Fruit fly (Drosophila melanogaster) whole organism, prepupa: Measurements from ENCODE around the gene CG2247.

Source experiments
- Blimp-1 ChIP-seq: fragments of 200-800 bp; sonication (Bioruptor generic); optimal IDR thresholded peaks from 3 replicates; lab custom pipeline; 2017; ENCODE audit warnings: missing biosample characterization, missing genetic modification characterization, mild to moderate bottlenecking, moderate library complexity, missing genetic modification reagents
- CG10631 ChIP-seq: fragments of 200-800 bp; sonication (Bioruptor generic); optimal IDR thresholded peaks from 2 replicates; lab custom pipeline; 2016; ENCODE audit warnings: missing biosample characterization, missing genetic modification characterization
- CG11294 ChIP-seq: fragments of 200-800 bp; sonication (Bioruptor generic); IDR thresholded peaks from 2 replicates; pipeline ENCODE4 v1.3.6; 2022; ENCODE audit warnings: missing biosample characterization, missing genetic modification characterization
- CG11762 ChIP-seq: fragments of 200-800 bp; sonication (Bioruptor generic); optimal IDR thresholded peaks from 3 replicates; lab custom pipeline; 2016; ENCODE audit warnings: missing biosample characterization, missing genetic modification characterization; ENCODE audit not compliant: insufficient read depth
- CG11902 ChIP-seq: fragments of 200-800 bp; sonication (Bioruptor generic); optimal IDR thresholded peaks from 3 replicates; lab custom pipeline; 2016; ENCODE audit warnings: missing biosample characterization, missing genetic modification characterization
- CG15336 ChIP-seq: fragments of 200-800 bp; sonication (Bioruptor generic); IDR thresholded peaks from 2 replicates; pipeline ENCODE4 v1.3.6; 2022; ENCODE audit warnings: missing biosample characterization, missing genetic modification characterization
- CG16779 ChIP-seq: fragments of 200-800 bp; sonication (Bioruptor generic); optimal IDR thresholded peaks from 3 replicates; lab custom pipeline; 2017; ENCODE audit warnings: missing biosample characterization, mild to moderate bottlenecking, missing genetic modification characterization
- CG31627 ChIP-seq: fragments of 200-800 bp; sonication (Bioruptor generic); optimal IDR thresholded peaks from 3 replicates; lab custom pipeline; 2016; ENCODE audit warnings: missing biosample characterization, missing genetic modification characterization
- CG32006 ChIP-seq: fragments of 200-800 bp; sonication (Bioruptor generic); optimal IDR thresholded peaks from 3 replicates; lab custom pipeline; 2017; ENCODE audit warnings: missing biosample characterization, mild to moderate bottlenecking, missing genetic modification characterization
- CG34406 ChIP-seq: fragments of 200-800 bp; sonication (Bioruptor generic); optimal IDR thresholded peaks from 3 replicates; lab custom pipeline; 2016; ENCODE audit warnings: missing biosample characterization, missing genetic modification characterization
- CG3919 ChIP-seq: fragments of 200-800 bp; sonication (Bioruptor generic); optimal IDR thresholded peaks from 3 replicates; lab custom pipeline; 2016; ENCODE audit warnings: missing biosample characterization, missing genetic modification characterization
- CG4318 ChIP-seq: fragments of 200-800 bp; sonication (Bioruptor generic); optimal IDR thresholded peaks from 3 replicates; lab custom pipeline; 2017; ENCODE audit warnings: missing biosample characterization, mild to moderate bottlenecking, missing genetic modification characterization
- CG6163 ChIP-seq: fragments of 200-800 bp; sonication (Bioruptor generic); IDR thresholded peaks from 3 replicates; pipeline ENCODE4 v1.3.6; 2022; ENCODE audit warnings: missing biosample characterization, missing genetic modification characterization
- CG6276 ChIP-seq: fragments of 200-800 bp; sonication (Bioruptor generic); optimal IDR thresholded peaks from 2 replicates; lab custom pipeline; 2017; ENCODE audit warnings: missing biosample characterization, mild to moderate bottlenecking, missing genetic modification characterization
- CG6792 ChIP-seq: fragments of 200-800 bp; sonication (Bioruptor generic); optimal IDR thresholded peaks from 3 replicates; lab custom pipeline; 2016; ENCODE audit warnings: missing biosample characterization, missing genetic modification characterization
- CG6808 ChIP-seq: fragments of 200-800 bp; sonication (Bioruptor generic); optimal IDR thresholded peaks from 3 replicates; lab custom pipeline; 2017; ENCODE audit warnings: missing biosample characterization, missing genetic modification characterization, mild to moderate bottlenecking, moderate library complexity, missing genetic modification reagents
- CG7368 ChIP-seq: fragments of 200-800 bp; sonication (Bioruptor generic); optimal IDR thresholded peaks from 3 replicates; lab custom pipeline; 2016; ENCODE audit warnings: missing biosample characterization, missing genetic modification characterization
- CG8119 ChIP-seq: fragments of 200-800 bp; sonication (Bioruptor generic); IDR thresholded peaks from 3 replicates; pipeline ENCODE4 v1.3.6; 2022; ENCODE audit warnings: missing biosample characterization, missing genetic modification characterization
- CG8319 ChIP-seq: fragments of 200-800 bp; sonication (Bioruptor generic); optimal IDR thresholded peaks from 3 replicates; lab custom pipeline; 2016; ENCODE audit warnings: missing biosample characterization, missing genetic modification characterization
- CG8632 ChIP-seq: fragments of 200-800 bp; sonication (Bioruptor generic); optimal IDR thresholded peaks from 3 replicates; lab custom pipeline; 2016; ENCODE audit warnings: missing biosample characterization, missing genetic modification characterization
- Eip75B ChIP-seq: fragments of 200-800 bp; sonication (Bioruptor generic); optimal IDR thresholded peaks from 3 replicates; lab custom pipeline; 2016; ENCODE audit warnings: missing biosample characterization, missing genetic modification characterization
- Eip78C ChIP-seq: fragments of 200-800 bp; sonication (Bioruptor generic); peaks from one replicate; lab custom pipeline; 2016; ENCODE audit warnings: missing biosample characterization, missing genetic modification characterization
- Ets21C ChIP-seq: fragments of 200-800 bp; sonication (Bioruptor generic); optimal IDR thresholded peaks from 3 replicates; lab custom pipeline; 2016; ENCODE audit warnings: missing biosample characterization, missing genetic modification characterization
- Ets96B ChIP-seq: fragments of 200-800 bp; optimal IDR thresholded peaks from 2 replicates; lab custom pipeline; 2019; ENCODE audit warnings: missing biosample characterization, mild to moderate bottlenecking, missing genetic modification characterization, moderate library complexity
- Hr38 ChIP-seq: sonication (Bioruptor generic); optimal IDR thresholded peaks from 2 replicates; lab custom pipeline; 2016; ENCODE audit warnings: missing biosample characterization, missing genetic modification characterization
- Hr4 ChIP-seq: fragments of 200-800 bp; sonication (Bioruptor generic); optimal IDR thresholded peaks from 3 replicates; lab custom pipeline; 2016; ENCODE audit warnings: missing biosample characterization, missing genetic modification characterization
- Lpt ChIP-seq: fragments of 200-800 bp; sonication (Bioruptor generic); optimal IDR thresholded peaks from 3 replicates; lab custom pipeline; 2016; ENCODE audit warnings: missing biosample characterization, missing genetic modification characterization
- Met ChIP-seq: fragments of 200-800 bp; sonication (Bioruptor generic); optimal IDR thresholded peaks from 3 replicates; lab custom pipeline; 2016; ENCODE audit warnings: missing biosample characterization, missing genetic modification characterization
- Sox102F ChIP-seq: fragments of 200-800 bp; sonication (Bioruptor generic); optimal IDR thresholded peaks from 2 replicates; lab custom pipeline; 2016; ENCODE audit warnings: missing biosample characterization, mild to moderate bottlenecking, missing genetic modification characterization
- Sox14 ChIP-seq: fragments of 200-800 bp; sonication (Bioruptor generic); optimal IDR thresholded peaks from 3 replicates; lab custom pipeline; 2016; ENCODE audit warnings: missing biosample characterization, missing genetic modification characterization
- Sox15 ChIP-seq: fragments of 200-800 bp; sonication (Bioruptor generic); optimal IDR thresholded peaks from 3 replicates; lab custom pipeline; 2016; ENCODE audit warnings: missing biosample characterization, missing genetic modification characterization
- dac ChIP-seq: fragments of 200-800 bp; sonication (Bioruptor generic); optimal IDR thresholded peaks from 2 replicates; lab custom pipeline; 2017; ENCODE audit warnings: missing biosample characterization, mild to moderate bottlenecking, missing genetic modification characterization
- dsx ChIP-seq: fragments of 200-800 bp; optimal IDR thresholded peaks from 3 replicates; lab custom pipeline; 2019; ENCODE audit warnings: missing biosample characterization, mild to moderate bottlenecking, missing genetic modification characterization, moderate library complexity; ENCODE audit not compliant: poor library complexity, severe bottlenecking
- eg ChIP-seq: fragments of 200-800 bp; sonication (Bioruptor generic); IDR thresholded peaks from 3 replicates; pipeline ENCODE4 v1.3.6; 2022; ENCODE audit warnings: missing biosample characterization, missing genetic modification characterization
- esn ChIP-seq: fragments of 200-800 bp; sonication (Bioruptor generic); optimal IDR thresholded peaks from 2 replicates; lab custom pipeline; 2016; ENCODE audit warnings: missing biosample characterization, mild to moderate bottlenecking, missing genetic modification characterization, moderate library complexity
- fd59A ChIP-seq: fragments of 200-800 bp; sonication (Bioruptor generic); optimal IDR thresholded peaks from 2 replicates; lab custom pipeline; 2017; ENCODE audit warnings: missing biosample characterization, mild to moderate bottlenecking, missing genetic modification characterization, missing genetic modification reagents
- fkh ChIP-seq: fragments of 200-800 bp; sonication (Bioruptor generic); optimal IDR thresholded peaks from 3 replicates; lab custom pipeline; 2017; ENCODE audit warnings: missing biosample characterization, mild to moderate bottlenecking, missing genetic modification characterization, moderate library complexity
- lz ChIP-seq: fragments of 200-800 bp; sonication (Bioruptor generic); optimal IDR thresholded peaks from 3 replicates; lab custom pipeline; 2016; ENCODE audit warnings: missing biosample characterization, missing genetic modification characterization
- net ChIP-seq: fragments of 200-800 bp; sonication (Bioruptor generic); optimal IDR thresholded peaks from 3 replicates; lab custom pipeline; 2016; ENCODE audit warnings: missing biosample characterization, missing genetic modification characterization
- pdm3 ChIP-seq: fragments of 200-800 bp; sonication (Bioruptor generic); optimal IDR thresholded peaks from 3 replicates; lab custom pipeline; 2016; ENCODE audit warnings: missing biosample characterization, missing genetic modification characterization
- salr ChIP-seq, 2 experiments: fragments of 200-800 bp; sonication (Bioruptor generic); optimal IDR thresholded peaks; 3 replicates each; lab custom pipeline; 2016 to 2018; ENCODE audit warnings: missing biosample characterization in 2 of 2, missing genetic modification characterization in 2 of 2, mild to moderate bottlenecking in 1 of 2
- spab ChIP-seq: fragments of 200-800 bp; sonication (Bioruptor generic); optimal IDR thresholded peaks from 2 replicates; lab custom pipeline; 2017; ENCODE audit warnings: missing biosample characterization, mild to moderate bottlenecking, missing genetic modification characterization, missing genetic modification reagents
- ss ChIP-seq, 2 experiments: fragments of 200-800 bp; sonication (Bioruptor generic); optimal IDR thresholded peaks; 2 replicates in 1 of 2; 3 replicates in 1 of 2; lab custom pipeline; 2017 to 2018; ENCODE audit warnings: mild to moderate bottlenecking in 2 of 2, missing biosample characterization in 2 of 2, missing genetic modification characterization in 2 of 2, moderate library complexity in 1 of 2
- svp ChIP-seq: fragments of 200-800 bp; sonication (Bioruptor generic); peaks from one replicate; lab custom pipeline; 2016; ENCODE audit warnings: missing biosample characterization, missing genetic modification characterization
- topi ChIP-seq: fragments of 200-800 bp; sonication (Bioruptor generic); optimal IDR thresholded peaks from 3 replicates; lab custom pipeline; 2016; ENCODE audit warnings: missing biosample characterization, missing genetic modification characterization
- vri ChIP-seq: fragments of 200-800 bp; sonication (Bioruptor generic); optimal IDR thresholded peaks from 3 replicates; lab custom pipeline; 2016; ENCODE audit warnings: missing biosample characterization, mild to moderate bottlenecking, missing genetic modification characterization

CG2247 gene

dm6 chrX:11580200-11580840, 31.1 kb downstream of the CG2247 start, which contains the start of gene nod (continued):
- peak; percentile 27 for TF ChIP-seq dac
- peak; percentile 45 for TF ChIP-seq CG8319 (GFP tag; lab: Kevin White, UChicago)
- TF ChIP-seq dsx (GFP tag; lab: Kevin White, UChicago): no peak
- TF ChIP-seq CG8119 (GFP tag; lab: Robert Waterston, UW): no peak
- peak; percentile 25 for TF ChIP-seq CG8632 (GFP tag; lab: Kevin White, UChicago)
- TF ChIP-seq Met (GFP tag; lab: Kevin White, UChicago): no peak
- peak; percentile 62 for TF ChIP-seq lz (GFP tag; lab: Kevin White, UChicago)
- peak; percentile 43 for TF ChIP-seq svp (GFP tag; lab: Kevin White, UChicago)
- no peak for TF ChIP-seq Sox102F
- TF ChIP-seq Eip75B: peak; percentile 63
- TF ChIP-seq CG11294 (GFP tag; lab: Robert Waterston, UW): no peak
- TF ChIP-seq Ets96B (tag; lab: Kevin White, UChicago): peak; percentile 6
- peak; percentile 39 for TF ChIP-seq CG11762 (GFP tag; lab: Kevin White, UChicago)
- TF ChIP-seq salr (GFP tag; optimal IDR thresholded peaks at IDR 0.05; lab: Kevin White, UChicago): no peak
- TF ChIP-seq CG16779: no peak
- peak; percentile 46 for TF ChIP-seq fkh (GFP tag; lab: Kevin White, UChicago)
- TF ChIP-seq CG7368 (GFP tag; lab: Kevin White, UChicago): peak; percentile 38
- TF ChIP-seq ss (GFP tag; optimal IDR thresholded peaks at IDR 0.05; lab: Kevin White, UChicago): no peak
- no peak for TF ChIP-seq fd59A (GFP tag; lab: Kevin White, UChicago)
- TF ChIP-seq CG4318 (GFP tag; lab: Kevin White, UChicago): no peak
- peak; percentile 52 for TF ChIP-seq Hr4
- TF ChIP-seq spab: no peak
- TF ChIP-seq Sox15 (GFP tag; lab: Kevin White, UChicago): peak; percentile 34
- peak; percentile 71 for TF ChIP-seq pdm3
- peak; percentile 65 for TF ChIP-seq esn (GFP tag; lab: Kevin White, UChicago)
- TF ChIP-seq CG6276 (GFP tag; lab: Kevin White, UChicago): no peak
- TF ChIP-seq CG11902: peak; percentile 4
- no peak for TF ChIP-seq CG32006

- TF ChIP-seq eg (0 out of 3 replicates have a peak, but pooled peaks have one; percentile 19), Eip78C (GFP tag; lab: Kevin White, UChicago) (peak; percentile 31), topi (GFP tag; lab: Kevin White, UChicago) (no peak)
Measured at dm6 chrX:11578841-11579240, 32.6 kb downstream of the CG2247 start.

- TF ChIP-seq CG10631 (GFP tag; lab: Kevin White, UChicago): peak; percentile 69
- no peak for TF ChIP-seq Blimp-1
- no peak for TF ChIP-seq vri
- TF ChIP-seq lz (GFP tag; lab: Kevin White, UChicago): peak; percentile 70
- TF ChIP-seq CG15336: peak; percentile 55
- peak; percentile 51 for TF ChIP-seq CG34406 (GFP tag; lab: Kevin White, UChicago)
- TF ChIP-seq fkh (GFP tag; lab: Kevin White, UChicago): peak; percentile 77
- TF ChIP-seq dsx (GFP tag; lab: Kevin White, UChicago): peak; percentile 52
- peak; percentile 67 for TF ChIP-seq CG31627 (GFP tag; lab: Kevin White, UChicago)
- peak; percentile 57 for TF ChIP-seq topi (GFP tag; lab: Kevin White, UChicago)
- TF ChIP-seq Ets21C (GFP tag; lab: Kevin White, UChicago): peak; percentile 30
- TF ChIP-seq Lpt: peak; percentile 49
- peak; percentile 74 for TF ChIP-seq CG32006
- peak; percentile 41 for TF ChIP-seq CG3919 (GFP tag; lab: Kevin White, UChicago)
- peak; percentile 58 for TF ChIP-seq CG6792 (GFP tag; lab: Kevin White, UChicago)
- peak; percentile 82 for TF ChIP-seq Eip78C (GFP tag; lab: Kevin White, UChicago)
- no peak for TF ChIP-seq Sox102F
- TF ChIP-seq CG11762 (GFP tag; lab: Kevin White, UChicago): peak; percentile 13
- peak; percentile 58 for TF ChIP-seq net (GFP tag; lab: Kevin White, UChicago)
- peak; percentile 62; the same call in 2 of the 3 replicates for TF ChIP-seq eg
- peak; percentile 66 for TF ChIP-seq CG6163 (GFP tag; lab: Robert Waterston, UW)
- TF ChIP-seq CG16779: no peak
- TF ChIP-seq Hr4: peak; percentile 63
- TF ChIP-seq CG4318 (GFP tag; lab: Kevin White, UChicago): no peak
- TF ChIP-seq Hr38 (GFP tag; lab: Kevin White, UChicago): no peak
- peak; percentile 68 for TF ChIP-seq Sox14 (GFP tag; lab: Kevin White, UChicago)
- TF ChIP-seq CG6808 (GFP tag; lab: Kevin White, UChicago): peak; percentile 70
Measured at dm6 chrX:11576540-11576939, 34.9 kb downstream of the CG2247 start, which contains the start of gene CG11695. TSS of gene CG11695 (plus strand) at chrX:11576883.
